Fruit fly (Drosophila melanogaster) Kc167 (cell line): ENCODE data around the gene klar.

Source experiments
- Myc ChIP-seq: fragments of >200 bp; optimal IDR thresholded peaks from 2 replicates; lab custom pipeline; 2017; ENCODE audit warnings: missing external identifiers
- Sin3A ChIP-seq: fragments of >200 bp; optimal IDR thresholded peaks from 2 replicates; lab custom pipeline; 2018; ENCODE audit warnings: missing external identifiers
- h ChIP-seq: fragments of >200 bp; optimal IDR thresholded peaks from 3 replicates; lab custom pipeline; 2018; ENCODE audit warnings: missing external identifiers
- insv ChIP-seq: fragments of >200 bp; optimal IDR thresholded peaks from 3 replicates; lab custom pipeline; 2018; ENCODE audit warnings: missing external identifiers
- psq ChIP-seq: fragments of >200 bp; optimal IDR thresholded peaks from 2 replicates; lab custom pipeline; 2017; ENCODE audit warnings: missing external identifiers
- ttk ChIP-seq: sonication (Bioruptor generic); optimal IDR thresholded peaks from 2 replicates; lab custom pipeline; 2017; ENCODE audit warnings: missing external identifiers

The klar gene

DNA sequence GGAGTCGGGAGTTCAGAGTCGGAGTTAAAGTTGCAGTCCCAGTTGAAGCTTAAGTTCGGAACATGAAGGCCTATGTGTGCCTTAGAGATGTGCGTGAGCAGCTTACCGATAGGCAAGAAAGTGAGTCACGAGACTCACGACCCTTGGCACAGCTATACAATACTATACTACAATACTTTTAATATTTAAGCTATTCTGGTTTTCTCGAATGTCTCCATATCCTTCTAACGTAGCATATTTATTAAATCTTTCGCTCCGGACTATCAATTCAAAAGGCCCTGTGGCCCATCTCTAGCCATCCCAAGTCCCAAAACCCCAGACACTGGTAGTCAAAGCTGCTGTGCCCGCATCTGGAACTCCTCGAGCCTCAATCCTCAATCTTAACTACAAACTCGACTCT lies 150.2 kb downstream of the klar start:
- no peak for TF ChIP-seq h (lab: Kevin White, UChicago)
- TF ChIP-seq Myc = no peak
- TF ChIP-seq ttk (lab: Kevin White, UChicago) = no peak

DNA sequence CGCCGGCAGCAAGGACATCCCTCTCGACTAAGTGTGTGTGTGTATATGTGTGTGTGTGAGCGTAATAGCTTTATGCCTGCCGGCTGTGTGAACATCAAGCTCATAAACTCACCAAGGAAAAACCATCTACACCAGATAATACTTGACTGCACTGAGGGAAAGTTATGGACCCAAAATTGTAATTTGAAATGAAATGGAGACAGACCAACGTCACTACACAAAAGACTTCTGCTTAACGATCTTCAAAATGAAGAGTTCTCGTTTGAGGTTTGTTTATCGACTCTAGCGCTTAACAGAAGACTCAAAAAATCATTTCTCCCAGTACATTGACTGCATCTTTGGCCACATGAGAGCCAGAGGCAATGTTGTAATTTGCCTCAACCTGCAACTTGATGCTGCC lies 152.3 kb downstream of the klar start:
- TF ChIP-seq Myc (no peak), psq (lab: Kevin White, UChicago) (no peak), Sin3A (lab: Kevin White, UChicago) (no peak), ttk (lab: Kevin White, UChicago) (no peak), h (lab: Kevin White, UChicago) (no peak), insv (lab: Kevin White, UChicago) (no peak)

DNA sequence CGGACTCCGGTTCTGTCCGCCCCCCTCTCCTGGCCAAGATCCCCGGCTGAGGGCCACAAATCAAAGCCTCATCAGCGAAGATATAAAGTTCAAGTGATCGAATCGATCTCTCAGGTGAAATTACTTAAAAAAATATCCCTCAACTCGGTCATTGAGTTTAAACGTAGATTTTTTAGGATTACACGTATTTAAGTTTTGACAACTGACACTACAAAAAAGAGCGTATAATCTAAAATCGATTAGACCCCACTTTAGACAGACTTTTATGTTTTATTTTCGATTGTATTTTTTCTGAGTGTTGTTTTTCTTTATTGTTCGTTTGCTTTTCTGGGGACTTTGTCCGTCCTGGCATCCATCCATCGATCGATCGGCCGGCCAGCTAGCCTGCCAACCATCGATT lies 155.3 kb downstream of the klar start:
- TF ChIP-seq Sin3A (lab: Kevin White, UChicago) (no peak), ttk (lab: Kevin White, UChicago) (no peak), h (lab: Kevin White, UChicago) (no peak), psq (lab: Kevin White, UChicago) (no peak), Myc (no peak), insv (lab: Kevin White, UChicago) (no peak)
